Fruit fly (Drosophila melanogaster) whole organism, embryonic: ENCODE measurements around the gene LysB.

Experiments used
- Atf6 ChIP-seq: fragments of 200-800 bp; sonication (Bioruptor generic); IDR thresholded peaks from 2 replicates; pipeline ENCODE4 v1.3.6; 2022; ENCODE audit warnings: missing biosample characterization, missing genetic modification characterization
- B-H2 ChIP-seq: fragments of 200-800 bp; sonication (Bioruptor generic); optimal IDR thresholded peaks from 2 replicates; lab custom pipeline; 2018; ENCODE audit warnings: missing biosample characterization, mild to moderate bottlenecking, missing genetic modification characterization
- BEAF-32 ChIP-seq: fragments of 200-800 bp; sonication (Bioruptor generic); optimal IDR thresholded peaks from 3 replicates; lab custom pipeline; 2017; ENCODE audit warnings: missing biosample characterization, missing genetic modification characterization, mild to moderate bottlenecking, moderate library complexity, missing genetic modification reagents
- Bdp1 ChIP-seq: fragments of 200-800 bp; sonication (Bioruptor generic); optimal IDR thresholded peaks from 3 replicates; lab custom pipeline; 2016; ENCODE audit warnings: missing biosample characterization, missing genetic modification characterization
- CG10462 ChIP-seq: fragments of 200-800 bp; sonication (Bioruptor generic); optimal IDR thresholded peaks from 2 replicates; lab custom pipeline; 2016; ENCODE audit warnings: missing biosample characterization, missing genetic modification characterization
- CG10654 ChIP-seq: fragments of 200-800 bp; sonication (Bioruptor generic); optimal IDR thresholded peaks from 2 replicates; lab custom pipeline; 2016; ENCODE audit warnings: missing biosample characterization, missing genetic modification characterization
- CG12219 ChIP-seq: fragments of 200-800 bp; sonication (Bioruptor generic); optimal IDR thresholded peaks from 3 replicates; lab custom pipeline; 2018; ENCODE audit warnings: missing biosample characterization, mild to moderate bottlenecking, missing genetic modification characterization
- CG12299 ChIP-seq: fragments of 200-800 bp; sonication (Bioruptor generic); optimal IDR thresholded peaks from 2 replicates; lab custom pipeline; 2018; ENCODE audit warnings: missing biosample characterization, mild to moderate bottlenecking, missing genetic modification characterization
- CG12391 ChIP-seq: fragments of 200-800 bp; sonication (Bioruptor generic); optimal IDR thresholded peaks from 3 replicates; lab custom pipeline; 2018; ENCODE audit warnings: missing biosample characterization, mild to moderate bottlenecking, missing genetic modification characterization, moderate library complexity
- CG13123 ChIP-seq: fragments of 200-800 bp; sonication (Bioruptor generic); optimal IDR thresholded peaks from 2 replicates; lab custom pipeline; 2016; ENCODE audit warnings: missing biosample characterization, missing genetic modification characterization
- CG13424 ChIP-seq: fragments of 200-800 bp; sonication (Bioruptor generic); optimal IDR thresholded peaks from 2 replicates; lab custom pipeline; 2019; ENCODE audit warnings: missing biosample characterization, mild to moderate bottlenecking, missing genetic modification characterization, moderate library complexity
- CG1647 ChIP-seq: fragments of 200-800 bp; sonication (Bioruptor generic); optimal IDR thresholded peaks from 3 replicates; lab custom pipeline; 2016; ENCODE audit warnings: missing biosample characterization, missing genetic modification characterization
- CG17361 ChIP-seq: fragments of 200-800 bp; sonication (Bioruptor generic); IDR thresholded peaks from 3 replicates; pipeline ENCODE4 v1.3.6; 2022; ENCODE audit warnings: missing biosample characterization, missing genetic modification characterization
- CG18619 ChIP-seq: fragments of 200-800 bp; sonication (Bioruptor generic); optimal IDR thresholded peaks from 3 replicates; lab custom pipeline; 2017; ENCODE audit warnings: missing biosample characterization, mild to moderate bottlenecking, missing genetic modification characterization
- CG4282 ChIP-seq: fragments of 200-800 bp; sonication (Bioruptor generic); optimal IDR thresholded peaks from 2 replicates; lab custom pipeline; 2016; ENCODE audit warnings: missing biosample characterization, missing genetic modification characterization
- CG4328 ChIP-seq: fragments of 200-800 bp; sonication (Bioruptor generic); optimal IDR thresholded peaks from 3 replicates; lab custom pipeline; 2017; ENCODE audit warnings: missing biosample characterization, missing genetic modification reagents, missing genetic modification characterization
- CG4360 ChIP-seq: fragments of 200-800 bp; sonication (Bioruptor generic); IDR thresholded peaks from 2 replicates; pipeline ENCODE4 v1.3.6; 2022; ENCODE audit warnings: missing biosample characterization, missing genetic modification characterization
- CG4820 ChIP-seq: fragments of 200-800 bp; sonication (Bioruptor generic); optimal IDR thresholded peaks from 3 replicates; lab custom pipeline; 2016; ENCODE audit warnings: missing biosample characterization, missing genetic modification characterization
- CG6654 ChIP-seq: fragments of 200-800 bp; sonication (Bioruptor generic); optimal IDR thresholded peaks from 2 replicates; lab custom pipeline; 2017; ENCODE audit warnings: missing biosample characterization, mild to moderate bottlenecking, missing genetic modification characterization
- CG9817 ChIP-seq: fragments of 200-800 bp; sonication (Bioruptor generic); optimal IDR thresholded peaks from 2 replicates; lab custom pipeline; 2018; ENCODE audit warnings: missing biosample characterization, mild to moderate bottlenecking, missing genetic modification characterization, moderate library complexity
- Camta ChIP-seq: fragments of 200-800 bp; sonication (Bioruptor generic); optimal IDR thresholded peaks from 2 replicates; lab custom pipeline; 2016; ENCODE audit warnings: missing biosample characterization, missing genetic modification characterization
- Dip2 ChIP-seq: fragments of 200-800 bp; sonication (Bioruptor generic); IDR thresholded peaks from 2 replicates; pipeline ENCODE4 v1.3.6; 2022; ENCODE audit warnings: missing biosample characterization, missing genetic modification characterization
- Ets65A ChIP-seq: fragments of 200-800 bp; sonication (Bioruptor generic); peaks from one replicate; lab custom pipeline; 2016; ENCODE audit warnings: missing biosample characterization, missing genetic modification characterization
- Fer2 ChIP-seq: fragments of 200-800 bp; sonication (Bioruptor generic); optimal IDR thresholded peaks from 2 replicates; lab custom pipeline; 2018; ENCODE audit warnings: missing biosample characterization, mild to moderate bottlenecking, missing genetic modification characterization, moderate library complexity
- H2.0 ChIP-seq: fragments of 200-800 bp; sonication (Bioruptor generic); IDR thresholded peaks from 2 replicates; pipeline ENCODE4 v1.3.6; 2022; ENCODE audit warnings: missing biosample characterization, missing genetic modification characterization
- HLHmδ ChIP-seq: fragments of 200-800 bp; sonication (Bioruptor generic); optimal IDR thresholded peaks from 2 replicates; lab custom pipeline; 2018; ENCODE audit warnings: missing biosample characterization, mild to moderate bottlenecking, missing genetic modification characterization, moderate library complexity
- HmgZ ChIP-seq: fragments of 200-800 bp; sonication (Bioruptor generic); optimal IDR thresholded peaks from 2 replicates; lab custom pipeline; 2018; ENCODE audit warnings: missing biosample characterization, mild to moderate bottlenecking, missing genetic modification characterization
- Hsf ChIP-seq: fragments of 200-800 bp; sonication (Bioruptor generic); optimal IDR thresholded peaks from 3 replicates; lab custom pipeline; 2016; ENCODE audit warnings: missing biosample characterization, missing genetic modification characterization
- NC2α ChIP-seq: fragments of 200-800 bp; sonication (Bioruptor generic); optimal IDR thresholded peaks from 2 replicates; lab custom pipeline; 2016; ENCODE audit warnings: missing biosample characterization, missing genetic modification characterization
- PHDP ChIP-seq: fragments of 200-800 bp; sonication (Bioruptor generic); optimal IDR thresholded peaks from 3 replicates; lab custom pipeline; 2018; ENCODE audit warnings: missing biosample characterization, mild to moderate bottlenecking, missing genetic modification characterization, moderate library complexity
- Sox100B ChIP-seq: fragments of 200-800 bp; sonication (Bioruptor generic); optimal IDR thresholded peaks from 3 replicates; lab custom pipeline; 2018; ENCODE audit warnings: missing biosample characterization, mild to moderate bottlenecking, missing genetic modification characterization
- al ChIP-seq: fragments of 200-800 bp; sonication (Bioruptor generic); IDR thresholded peaks from 2 replicates; pipeline ENCODE4 v1.3.6; 2022; ENCODE audit warnings: missing biosample characterization, missing genetic modification characterization
- bbx ChIP-seq: fragments of 200-800 bp; sonication (Bioruptor generic); IDR thresholded peaks from 2 replicates; pipeline ENCODE4 v1.3.6; 2022; ENCODE audit warnings: missing biosample characterization, missing genetic modification characterization; ENCODE audit not compliant: partially characterized antibody
- cato ChIP-seq: fragments of 200-800 bp; sonication (Bioruptor generic); optimal IDR thresholded peaks from 2 replicates; lab custom pipeline; 2016; ENCODE audit warnings: missing biosample characterization, missing genetic modification characterization, borderline replicate concordance
- croc ChIP-seq: fragments of 200-800 bp; sonication (Bioruptor generic); conservative IDR thresholded peaks from 3 replicates; pipeline ENCODE4 v1.3.6; 2022; ENCODE audit warnings: missing biosample characterization, missing genetic modification characterization
- crp ChIP-seq, 2 experiments: fragments of 200-800 bp; sonication (Bioruptor generic); optimal IDR thresholded peaks; 2 replicates in 1 of 2; 3 replicates in 1 of 2; lab custom pipeline; 2017; ENCODE audit warnings: missing biosample characterization in 2 of 2, missing genetic modification characterization in 2 of 2, mild to moderate bottlenecking in 1 of 2, moderate library complexity in 1 of 2
- hth ChIP-seq: fragments of >200 bp; optimal IDR thresholded peaks from 2 replicates; lab custom pipeline; 2017; ENCODE audit warnings: inconsistent platforms
- inv ChIP-seq: fragments of 200-800 bp; sonication (Bioruptor generic); IDR thresholded peaks from 2 replicates; pipeline ENCODE4 v1.3.6; 2022; ENCODE audit warnings: missing biosample characterization, missing genetic modification characterization; ENCODE audit not compliant: partially characterized antibody
- kah ChIP-seq: fragments of 200-800 bp; sonication (Bioruptor generic); optimal IDR thresholded peaks from 2 replicates; lab custom pipeline; 2018; ENCODE audit warnings: missing biosample characterization, mild to moderate bottlenecking, missing genetic modification characterization
- lbe ChIP-seq: fragments of 200-800 bp; sonication (Bioruptor generic); optimal IDR thresholded peaks from 2 replicates; lab custom pipeline; 2016; ENCODE audit warnings: missing biosample characterization, mild to moderate bottlenecking, missing genetic modification characterization
- mld ChIP-seq: fragments of 200-800 bp; sonication (Bioruptor generic); IDR thresholded peaks from 3 replicates; pipeline ENCODE4 v1.3.6; 2022; ENCODE audit warnings: missing biosample characterization, missing genetic modification characterization; ENCODE audit not compliant: partially characterized antibody
- org-1 ChIP-seq: fragments of 200-800 bp; sonication (Bioruptor generic); optimal IDR thresholded peaks from 2 replicates; lab custom pipeline; 2017; ENCODE audit warnings: missing biosample characterization, missing genetic modification characterization
- otp ChIP-seq: fragments of 200-800 bp; sonication (Bioruptor generic); IDR thresholded peaks from 3 replicates; pipeline ENCODE4, ENCODE4 v1.3.6; 2022; ENCODE audit warnings: missing biosample characterization, missing genetic modification characterization
- pan ChIP-seq, 4 experiments: fragments of >200 bp in 3 of 4; fragments of 200-800 bp in 1 of 4; sonication (Bioruptor generic) in 1 of 4; optimal IDR thresholded peaks in 3 of 4; IDR thresholded peaks in 1 of 4; 2 replicates each; pipeline versions ENCODE4 v1.3.6 to Lab custom; 2017 to 2022; ENCODE audit warnings: missing biosample characterization in 2 of 4, missing genetic modification characterization in 2 of 4, mixed read lengths in 1 of 4
- scrt ChIP-seq: fragments of 200-800 bp; sonication (Bioruptor generic); optimal IDR thresholded peaks from 2 replicates; lab custom pipeline; 2018; ENCODE audit warnings: missing biosample characterization, mild to moderate bottlenecking, missing genetic modification characterization, moderate library complexity
- sisA ChIP-seq: fragments of 200-800 bp; sonication (Bioruptor generic); IDR thresholded peaks from 2 replicates; pipeline ENCODE4 v1.3.6; 2022; ENCODE audit warnings: missing biosample characterization, missing genetic modification characterization
- tap ChIP-seq: fragments of 200-800 bp; optimal IDR thresholded peaks from 3 replicates; lab custom pipeline; 2019; ENCODE audit warnings: missing biosample characterization, mild to moderate bottlenecking, missing genetic modification characterization, moderate library complexity
- toy ChIP-seq: fragments of 200-800 bp; sonication (Bioruptor generic); IDR thresholded peaks from 2 replicates; pipeline ENCODE4 v1.3.6; 2022; ENCODE audit warnings: missing biosample characterization, missing genetic modification characterization

LysB gene

DNA sequence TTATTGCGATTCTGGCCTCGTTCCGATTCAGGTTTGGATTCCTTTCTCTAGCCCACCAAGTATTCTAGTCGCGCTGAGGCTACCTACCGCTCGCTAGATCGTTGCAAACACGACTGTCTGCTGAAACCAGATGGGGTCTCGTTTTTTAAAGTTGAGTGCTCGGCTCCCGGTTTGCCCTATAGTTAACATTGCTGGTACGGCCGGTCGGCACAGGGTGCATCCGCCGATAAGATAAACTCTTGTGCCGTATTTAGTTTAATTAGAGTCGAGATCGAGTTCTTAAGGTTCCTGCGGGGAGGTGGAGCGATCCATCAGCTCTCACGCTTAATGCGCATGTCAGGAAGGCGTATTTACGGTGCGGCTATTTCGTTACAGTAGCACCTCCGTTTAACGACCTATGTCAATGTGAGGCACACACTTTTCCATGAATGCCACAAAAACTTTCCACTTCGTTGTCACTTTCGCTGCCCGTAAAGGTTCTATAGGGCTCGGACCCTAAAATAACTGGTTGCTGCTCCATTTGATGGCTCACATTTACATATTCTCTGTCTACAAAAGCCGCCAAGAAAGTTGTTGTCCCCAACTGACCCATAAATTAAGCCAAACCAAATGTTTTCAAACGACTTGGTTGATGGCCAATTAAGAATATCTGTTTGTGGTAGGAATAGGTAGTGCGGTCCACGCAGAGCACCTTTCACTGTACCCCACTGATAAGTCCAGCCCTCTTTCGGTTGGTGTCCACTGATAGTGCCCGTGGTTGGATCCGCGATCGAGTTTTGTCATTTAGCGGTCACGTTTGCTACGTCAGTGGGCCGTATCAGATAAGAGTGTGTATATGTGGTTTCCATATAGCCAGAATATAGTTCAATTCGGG is 2.3 kb upstream of the LysB start, which contains the start of gene CG9119 (continued):
- no peak for TF ChIP-seq BEAF-32
- TF ChIP-seq Bdp1 (GFP tag; lab: Kevin White, UChicago): peak; percentile 15
- no peak for TF ChIP-seq mld
- TF ChIP-seq CG10654: peak; percentile 26
- TF ChIP-seq sisA (GFP tag; lab: Robert Waterston, UW): no peak; the same call in 1 of the 2 replicates
- peak; percentile 63 for TF ChIP-seq CG18619
- peak; percentile 80 for TF ChIP-seq org-1 (GFP tag; lab: Kevin White, UChicago)
- no peak for TF ChIP-seq hth
- no peak for TF ChIP-seq pan (optimal IDR thresholded peaks at IDR 0.05; lab: Kevin White, UChicago)
- peak in 1 of 2 experiments; percentile 45 for TF ChIP-seq pan (GFP tag; optimal IDR thresholded peaks at IDR 0.05 in 1 of 2, IDR thresholded peaks at IDR 0.05 in 1 of 2)
- peak; percentile 53 for TF ChIP-seq scrt (GFP tag; lab: Kevin White, UChicago)
- TF ChIP-seq toy (GFP tag; lab: Robert Waterston, UW): no peak
- peak; percentile 29 for TF ChIP-seq CG12299
- TF ChIP-seq CG10462 (GFP tag; lab: Kevin White, UChicago): no peak
- TF ChIP-seq CG13123 (GFP tag; lab: Kevin White, UChicago): no peak
- peak; percentile 11; the same call in 1 of the 2 replicates for TF ChIP-seq Dip2 (GFP tag; lab: Robert Waterston, UW)
- peak; percentile 32 for TF ChIP-seq CG6654
- peak; percentile 61 for TF ChIP-seq Hsf (GFP tag; lab: Kevin White, UChicago)
- TF ChIP-seq CG17361: peak; percentile 82
- no peak for TF ChIP-seq lbe (GFP tag; lab: Kevin White, UChicago)
- peak; percentile 74 for TF ChIP-seq Atf6
- TF ChIP-seq otp (GFP tag; lab: Robert Waterston, UW): no peak
- TF ChIP-seq al (GFP tag; lab: Robert Waterston, UW): no peak; the same call in 1 of the 2 replicates
- no peak for TF ChIP-seq CG4360
- peak; percentile 65 for TF ChIP-seq CG13424 (tag; lab: Kevin White, UChicago)
- no peak for TF ChIP-seq H2.0 (GFP tag; lab: Robert Waterston, UW)
- no peak for TF ChIP-seq kah
- peak; percentile 21 for TF ChIP-seq NC2α (GFP tag; lab: Kevin White, UChicago)
- TF ChIP-seq Fer2: peak; percentile 12
- no peak for TF ChIP-seq bbx
- peak; percentile 57 for TF ChIP-seq PHDP (tag; lab: Kevin White, UChicago)
- peak; percentile 56 for TF ChIP-seq Camta (GFP tag; lab: Kevin White, UChicago)
- TF ChIP-seq CG12219: peak; percentile 58
- TF ChIP-seq B-H2 (GFP tag; lab: Kevin White, UChicago): peak; percentile 19
- TF ChIP-seq crp (GFP tag; optimal IDR thresholded peaks at IDR 0.05; lab: Kevin White, UChicago): no peak
- peak; percentile 49 for TF ChIP-seq tap (tag; lab: Kevin White, UChicago)
- TF ChIP-seq CG1647 (GFP tag; lab: Kevin White, UChicago): no peak
- peak; percentile 25 for TF ChIP-seq CG4282 (GFP tag; lab: Kevin White, UChicago)
- peak; percentile 95 for TF ChIP-seq Ets65A (GFP tag; lab: Kevin White, UChicago)
- TF ChIP-seq Sox100B (GFP tag; lab: Kevin White, UChicago): peak; percentile 71
- peak; percentile 64 for TF ChIP-seq CG12391 (tag; lab: Kevin White, UChicago)
- peak; percentile 33 for TF ChIP-seq CG4820 (GFP tag; lab: Kevin White, UChicago)
- peak; percentile 44 for TF ChIP-seq CG9817 (tag; lab: Kevin White, UChicago)
- TF ChIP-seq cato (GFP tag; lab: Kevin White, UChicago): no peak
- peak; percentile 36 for TF ChIP-seq HLHmδ (GFP tag; lab: Kevin White, UChicago)
- no peak for TF ChIP-seq inv
- peak; percentile 42 for TF ChIP-seq HmgZ (tag; lab: Kevin White, UChicago)
- peak; percentile 52 for TF ChIP-seq CG4328 (GFP tag; lab: Kevin White, UChicago)
- TF ChIP-seq croc: no peak; the same call in 2 of the 3 replicates
